Worm (Caenorhabditis elegans): ENCODE data around the gene F42A8.1.

Gene F42A8.1

DNA sequence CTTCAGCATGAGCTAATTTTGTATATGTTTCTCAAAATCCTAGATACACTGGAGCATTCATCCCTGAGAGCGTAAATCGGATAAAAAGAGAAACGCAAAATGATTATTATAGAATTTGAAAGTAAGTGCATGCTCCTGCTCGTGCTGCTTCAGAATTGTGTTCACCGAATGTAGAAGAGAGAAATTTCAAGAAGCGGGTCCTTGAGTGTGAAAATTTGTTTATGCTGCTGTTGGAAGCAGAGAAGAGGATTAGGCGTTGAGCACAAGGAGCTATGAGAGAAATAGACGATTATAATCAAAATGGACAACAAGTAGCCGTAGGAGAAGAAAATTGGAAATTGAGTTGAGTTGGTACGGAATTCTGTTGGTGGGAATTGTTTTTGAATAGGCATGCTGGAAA, 34.7 kb downstream of the F42A8.1 start:
- peak; percentile 96 for TF ChIP-seq fkh-10 (GFP tag; optimal IDR thresholded peaks at IDR 0.05)
- no peak for TF ChIP-seq nhr-23 (tag; optimal IDR thresholded peaks at IDR 0.05)
- TF ChIP-seq nfya-1 (tag; optimal IDR thresholded peaks at IDR 0.05; ENCODE audit: insufficient read depth): peak; percentile 9
- peak; percentile 2 for TF ChIP-seq sea-2 (GFP tag; optimal IDR thresholded peaks at IDR 0.05)

DNA sequence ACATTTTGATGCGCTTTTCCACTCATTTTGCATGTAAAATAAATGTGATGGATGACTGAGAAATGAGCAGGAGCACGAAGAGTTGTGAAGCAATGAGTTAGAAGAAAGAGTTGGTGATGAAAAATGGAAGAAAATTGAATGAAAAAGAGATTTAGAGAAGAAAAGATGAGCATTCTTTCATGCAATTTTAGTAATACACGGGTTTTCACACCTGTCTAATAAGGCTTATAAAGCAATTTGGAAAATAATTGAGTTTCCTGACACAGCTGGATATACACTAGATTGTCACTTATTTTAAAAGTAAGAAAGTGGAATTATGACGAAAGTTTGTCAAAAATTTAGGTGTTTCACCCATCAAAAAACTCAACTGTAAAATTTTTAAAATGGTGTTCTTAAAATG, 35.6 kb downstream of the F42A8.1 start:
- TF ChIP-seq mdl-1 (tag; optimal IDR thresholded peaks at IDR 0.05) (no peak), unc-39 (tag; optimal IDR thresholded peaks at IDR 0.05) (no peak), lin-39 (tag; optimal IDR thresholded peaks at IDR 0.05) (no peak), aly-2 (tag; optimal IDR thresholded peaks at IDR 0.05) (no peak), ZK546.5 (tag; optimal IDR thresholded peaks at IDR 0.05) (no peak), nhr-23 (tag; optimal IDR thresholded peaks at IDR 0.05) (no peak), nhr-77 (tag; optimal IDR thresholded peaks at IDR 0.05) (no peak), nhr-76 (tag; optimal IDR thresholded peaks at IDR 0.05) (no peak), ztf-11 (tag; optimal IDR thresholded peaks at IDR 0.05) (no peak), ztf-4 (tag; optimal IDR thresholded peaks at IDR 0.05) (no peak), ceh-82 (tag; optimal IDR thresholded peaks at IDR 0.05) (no peak), nhr-28 (tag; optimal IDR thresholded peaks at IDR 0.05) (no peak), egl-27 (tag; optimal IDR thresholded peaks at IDR 0.05) (no peak)

ce11 chrII:9310204-9310603, 36.2 kb downstream of the F42A8.1 start, which contains the start of gene cam-1:
Gene cam-1, minus strand, starts transcription at chrII:9310304.
- TF ChIP-seq unc-39 (tag; optimal IDR thresholded peaks at IDR 0.05): no peak
- no peak for TF ChIP-seq jun-1 (tag; optimal IDR thresholded peaks at IDR 0.05)
- TF ChIP-seq mml-1 (tag; optimal IDR thresholded peaks at IDR 0.05): no peak
- TF ChIP-seq hmg-11 (tag; optimal IDR thresholded peaks at IDR 0.05): no peak
- TF ChIP-seq lin-39 (tag; optimal IDR thresholded peaks at IDR 0.05): no peak
- no peak for TF ChIP-seq ceh-82 (tag; optimal IDR thresholded peaks at IDR 0.05)
- TF ChIP-seq nhr-25 (tag; optimal IDR thresholded peaks at IDR 0.05): no peak
- TF ChIP-seq nhr-77 (tag; optimal IDR thresholded peaks at IDR 0.05): no peak
- TF ChIP-seq nhr-11 (tag; optimal IDR thresholded peaks at IDR 0.05): no peak

ce11 chrII:9308614-9309046, 37.8 kb downstream of the F42A8.1 start:
- no peak for TF ChIP-seq hmg-11 (tag; optimal IDR thresholded peaks at IDR 0.05)
- TF ChIP-seq nfya-1 (tag; optimal IDR thresholded peaks at IDR 0.05; ENCODE audit: insufficient read depth): peak; percentile 2
- peak; percentile 34 for TF ChIP-seq egl-5 (tag; optimal IDR thresholded peaks at IDR 0.05)
- no peak for TF ChIP-seq pqm-1 (tag; optimal IDR thresholded peaks at IDR 0.05)

DNA sequence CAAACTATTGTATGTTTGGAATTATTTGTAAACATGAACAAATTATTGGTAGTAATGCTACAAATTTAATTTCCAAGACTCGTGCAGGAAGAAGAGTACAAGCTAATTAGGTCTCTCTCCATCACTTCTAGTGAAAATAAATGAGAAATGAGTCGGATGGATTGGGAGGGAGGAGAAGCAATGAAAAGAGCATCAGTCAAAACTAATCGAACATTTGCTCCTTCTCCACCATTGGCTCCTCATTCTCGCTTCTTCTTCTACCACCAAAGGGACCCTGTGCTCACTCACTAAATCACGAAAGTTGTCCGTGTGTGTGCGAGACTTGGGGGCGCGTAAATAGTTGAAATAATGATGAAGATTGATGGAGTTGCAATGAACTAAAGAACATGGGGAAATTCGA, 39.6 kb downstream of the F42A8.1 start:
- TF ChIP-seq unc-62 (GFP tag; optimal IDR thresholded peaks at IDR 0.05) (peak; percentile 67), nfya-1 (tag; optimal IDR thresholded peaks at IDR 0.05; ENCODE audit: insufficient read depth) (peak; percentile 79), nhr-25 (tag; optimal IDR thresholded peaks at IDR 0.05) (no peak), lin-39 (tag; optimal IDR thresholded peaks at IDR 0.05) (peak; percentile 94)

- TF ChIP-seq skn-1 (tag; optimal IDR thresholded peaks at IDR 0.05) (no peak), nhr-11 (tag; optimal IDR thresholded peaks at IDR 0.05) (no peak), lin-15B (tag; optimal IDR thresholded peaks at IDR 0.05) (no peak), pha-4 (tag; optimal IDR thresholded peaks at IDR 0.05) (no peak), pqm-1 (tag; optimal IDR thresholded peaks at IDR 0.05) (no peak), egl-5 (tag; optimal IDR thresholded peaks at IDR 0.05) (no peak), zag-1 (tag; optimal IDR thresholded peaks at IDR 0.05) (no peak), ama-1 (optimal IDR thresholded peaks at IDR 0.05) (no peak), ceh-28 (tag; optimal IDR thresholded peaks at IDR 0.05) (no peak), fkh-2 (tag; optimal IDR thresholded peaks at IDR 0.05) (no peak), ztf-4 (tag; optimal IDR thresholded peaks at IDR 0.05) (no peak), lin-39 (tag; optimal IDR thresholded peaks at IDR 0.05) (peak; percentile 48), elt-2 (tag; optimal IDR thresholded peaks at IDR 0.05) (no peak), fkh-10 (GFP tag; optimal IDR thresholded peaks at IDR 0.05) (peak; percentile 11)
Measured at ce11 chrII:9305575-9305974, 40.8 kb downstream of the F42A8.1 start.

All from whole organism, L3 larva.